Fruit fly (Drosophila melanogaster) whole organism, embryonic: Measurements from ENCODE around the gene Cul5.

ENCODE experiments used
- Antp ChIP-seq: fragments of 200-800 bp; sonication (Bioruptor generic); optimal IDR thresholded peaks from 3 replicates; lab custom pipeline; 2016; ENCODE audit warnings: missing biosample characterization, missing genetic modification characterization
- Atf-2 ChIP-seq: fragments of 200-800 bp; sonication (Bioruptor generic); optimal IDR thresholded peaks from 2 replicates; lab custom pipeline; 2016; ENCODE audit warnings: missing biosample characterization, missing genetic modification characterization
- Atf6 ChIP-seq: fragments of 200-800 bp; sonication (Bioruptor generic); IDR thresholded peaks from 2 replicates; pipeline ENCODE4 v1.3.6; 2022; ENCODE audit warnings: missing biosample characterization, missing genetic modification characterization
- CG11456 ChIP-seq: fragments of 200-800 bp; sonication (Bioruptor generic); IDR thresholded peaks from 3 replicates; pipeline ENCODE4 v1.3.6; 2022; ENCODE audit warnings: missing biosample characterization, missing genetic modification characterization
- CG12659 ChIP-seq: fragments of 200-800 bp; sonication (Bioruptor generic); optimal IDR thresholded peaks from 3 replicates; lab custom pipeline; 2017; ENCODE audit warnings: mild to moderate bottlenecking, missing biosample characterization, missing genetic modification reagents, missing genetic modification characterization
- CG14667 ChIP-seq: fragments of 200-800 bp; sonication (Bioruptor generic); IDR thresholded peaks from 2 replicates; pipeline ENCODE4 v1.3.6; 2022; ENCODE audit warnings: missing biosample characterization, missing genetic modification characterization
- CG16863 ChIP-seq: fragments of 200-800 bp; sonication (Bioruptor generic); optimal IDR thresholded peaks from 3 replicates; lab custom pipeline; 2016; ENCODE audit warnings: missing biosample characterization, missing genetic modification characterization
- CG18599 ChIP-seq: fragments of 200-800 bp; sonication (Bioruptor generic); optimal IDR thresholded peaks from 3 replicates; lab custom pipeline; 2017; ENCODE audit warnings: missing biosample characterization, missing genetic modification characterization, mild to moderate bottlenecking, moderate library complexity, missing genetic modification reagents
- CG2120 ChIP-seq: fragments of 200-800 bp; sonication (Bioruptor generic); optimal IDR thresholded peaks from 3 replicates; lab custom pipeline; 2016; ENCODE audit warnings: missing biosample characterization, missing genetic modification characterization
- CG7556 ChIP-seq: fragments of 200-800 bp; sonication (Bioruptor generic); optimal IDR thresholded peaks from 2 replicates; lab custom pipeline; 2017; ENCODE audit warnings: missing biosample characterization, mild to moderate bottlenecking, missing genetic modification characterization
- CG8359 ChIP-seq: fragments of 200-800 bp; sonication (Bioruptor generic); optimal IDR thresholded peaks from 2 replicates; lab custom pipeline; 2017; ENCODE audit warnings: missing biosample characterization, mild to moderate bottlenecking, missing genetic modification characterization, borderline replicate concordance
- Camta ChIP-seq: fragments of 200-800 bp; sonication (Bioruptor generic); optimal IDR thresholded peaks from 2 replicates; lab custom pipeline; 2016; ENCODE audit warnings: missing biosample characterization, missing genetic modification characterization
- Drgx ChIP-seq: fragments of 200-800 bp; sonication (Bioruptor generic); IDR thresholded peaks from 2 replicates; pipeline ENCODE4 v1.3.6; 2022; ENCODE audit warnings: missing biosample characterization, missing genetic modification characterization
- Hand ChIP-seq: fragments of 200-800 bp; sonication (Bioruptor generic); optimal IDR thresholded peaks from 2 replicates; lab custom pipeline; 2017; ENCODE audit warnings: mild to moderate bottlenecking, missing biosample characterization, missing genetic modification reagents, missing genetic modification characterization
- Hmr ChIP-seq: fragments of 200-800 bp; sonication (Bioruptor generic); optimal IDR thresholded peaks from 3 replicates; lab custom pipeline; 2017; ENCODE audit warnings: mild to moderate bottlenecking, missing biosample characterization, missing genetic modification reagents, missing genetic modification characterization
- Hr51 ChIP-seq, 2 experiments: fragments of 200-800 bp; sonication (Bioruptor generic); optimal IDR thresholded peaks; 2 replicates in 1 of 2; 3 replicates in 1 of 2; lab custom pipeline; 2016 to 2018; ENCODE audit warnings: missing biosample characterization in 2 of 2, missing genetic modification characterization in 2 of 2, mild to moderate bottlenecking in 1 of 2, moderate library complexity in 1 of 2
- Med ChIP-seq: fragments of 200-800 bp; sonication (Bioruptor generic); peaks from one replicate; lab custom pipeline; 2016; ENCODE audit warnings: missing biosample characterization, missing genetic modification characterization, mild to moderate bottlenecking, inconsistent platforms, moderate library complexity
- NFAT ChIP-seq: fragments of 200-800 bp; sonication (Bioruptor generic); IDR thresholded peaks from 2 replicates; pipeline ENCODE4 v1.3.6; 2022; ENCODE audit warnings: missing biosample characterization, missing genetic modification characterization
- Oli ChIP-seq: fragments of 200-800 bp; sonication (Bioruptor generic); optimal IDR thresholded peaks from 2 replicates; lab custom pipeline; 2018; ENCODE audit warnings: missing biosample characterization, mild to moderate bottlenecking, missing genetic modification characterization, moderate library complexity
- Optix ChIP-seq: fragments of 200-800 bp; sonication (Bioruptor generic); IDR thresholded peaks from 3 replicates; pipeline ENCODE4 v1.3.6; 2022; ENCODE audit warnings: missing biosample characterization, missing genetic modification characterization
- Ptx1 ChIP-seq: fragments of 200-800 bp; sonication (Bioruptor generic); IDR thresholded peaks from 2 replicates; pipeline ENCODE4 v1.3.6; 2022; ENCODE audit warnings: missing biosample characterization, missing genetic modification characterization
- al ChIP-seq: fragments of 200-800 bp; sonication (Bioruptor generic); IDR thresholded peaks from 2 replicates; pipeline ENCODE4 v1.3.6; 2022; ENCODE audit warnings: missing biosample characterization, missing genetic modification characterization
- bab2 ChIP-seq: fragments of 200-800 bp; sonication (Bioruptor generic); optimal IDR thresholded peaks from 2 replicates; lab custom pipeline; 2016; ENCODE audit warnings: missing biosample characterization, missing genetic modification characterization
- bsh ChIP-seq, 2 experiments: fragments of 200-800 bp; sonication (Bioruptor generic); optimal IDR thresholded peaks; 2 replicates each; lab custom pipeline; 2017 to 2018; ENCODE audit warnings: mild to moderate bottlenecking in 2 of 2, missing biosample characterization in 2 of 2, missing genetic modification characterization in 2 of 2, moderate library complexity in 1 of 2
- cg ChIP-seq: fragments of 200-800 bp; sonication (Bioruptor generic); optimal IDR thresholded peaks from 3 replicates; lab custom pipeline; 2019; ENCODE audit warnings: missing biosample characterization, mild to moderate bottlenecking, missing genetic modification characterization, moderate library complexity
- chm ChIP-seq: fragments of 200-800 bp; sonication (Bioruptor generic); IDR thresholded peaks from 2 replicates; pipeline ENCODE4 v1.3.6; 2022; ENCODE audit warnings: missing biosample characterization, missing genetic modification characterization
- crc ChIP-seq: fragments of 200-800 bp; sonication (Bioruptor generic); optimal IDR thresholded peaks from 2 replicates; lab custom pipeline; 2016; ENCODE audit warnings: missing biosample characterization, missing genetic modification characterization
- dysf ChIP-seq: fragments of 200-800 bp; sonication (Bioruptor generic); IDR thresholded peaks from 3 replicates; pipeline ENCODE4 v1.3.6; 2022; ENCODE audit warnings: missing biosample characterization, missing genetic modification characterization
- fd102C ChIP-seq: fragments of 200-800 bp; sonication (Bioruptor generic); optimal IDR thresholded peaks from 2 replicates; lab custom pipeline; 2018; ENCODE audit warnings: missing biosample characterization, mild to moderate bottlenecking, missing genetic modification characterization, moderate library complexity
- ham ChIP-seq: fragments of 200-800 bp; sonication (Bioruptor generic); IDR thresholded peaks from 2 replicates; pipeline ENCODE4 v1.3.6; 2022; ENCODE audit warnings: missing biosample characterization, missing genetic modification characterization
- insv ChIP-seq, 2 experiments: fragments of 200-800 bp; sonication (Bioruptor generic); optimal IDR thresholded peaks; 3 replicates each; lab custom pipeline; 2016 to 2018; ENCODE audit warnings: missing biosample characterization in 2 of 2, missing genetic modification characterization in 2 of 2
- jumu ChIP-seq: fragments of 200-800 bp; sonication (Bioruptor generic); optimal IDR thresholded peaks from 3 replicates; lab custom pipeline; 2016; ENCODE audit warnings: missing biosample characterization, missing genetic modification characterization
- klu ChIP-seq: fragments of 200-800 bp; sonication (Bioruptor generic); IDR thresholded peaks from 2 replicates; pipeline ENCODE4 v1.3.6; 2022; ENCODE audit warnings: missing biosample characterization, missing genetic modification characterization
- lbe ChIP-seq: fragments of 200-800 bp; sonication (Bioruptor generic); optimal IDR thresholded peaks from 2 replicates; lab custom pipeline; 2016; ENCODE audit warnings: missing biosample characterization, mild to moderate bottlenecking, missing genetic modification characterization
- lov ChIP-seq, 2 experiments: fragments of 200-800 bp in 1 of 2; fragments of >200 bp in 1 of 2; sonication (Bioruptor generic) in 1 of 2; IDR thresholded peaks in 1 of 2; optimal IDR thresholded peaks in 1 of 2; 2 replicates in 1 of 2; 3 replicates in 1 of 2; pipeline versions ENCODE4 v1.3.6 to Lab custom; 2017 to 2022; ENCODE audit warnings: missing biosample characterization in 1 of 2, missing genetic modification characterization in 1 of 2
- mam ChIP-seq: fragments of 200-800 bp; sonication (Bioruptor generic); optimal IDR thresholded peaks from 3 replicates; lab custom pipeline; 2016; ENCODE audit warnings: missing biosample characterization, missing genetic modification characterization
- nmo ChIP-seq: fragments of 200-800 bp; sonication (Bioruptor generic); optimal IDR thresholded peaks from 2 replicates; lab custom pipeline; 2018; ENCODE audit warnings: missing biosample characterization, mild to moderate bottlenecking, missing genetic modification characterization, moderate library complexity
- nom ChIP-seq: fragments of 200-800 bp; sonication (Bioruptor generic); optimal IDR thresholded peaks from 2 replicates; lab custom pipeline; 2017; ENCODE audit warnings: missing biosample characterization, missing genetic modification characterization, mild to moderate bottlenecking, moderate library complexity, missing genetic modification reagents
- otp ChIP-seq: fragments of 200-800 bp; sonication (Bioruptor generic); IDR thresholded peaks from 3 replicates; pipeline ENCODE4, ENCODE4 v1.3.6; 2022; ENCODE audit warnings: missing biosample characterization, missing genetic modification characterization
- pan ChIP-seq, 4 experiments: fragments of >200 bp in 3 of 4; fragments of 200-800 bp in 1 of 4; sonication (Bioruptor generic) in 1 of 4; optimal IDR thresholded peaks in 3 of 4; IDR thresholded peaks in 1 of 4; 2 replicates each; pipeline versions ENCODE4 v1.3.6 to Lab custom; 2017 to 2022; ENCODE audit warnings: missing biosample characterization in 2 of 4, missing genetic modification characterization in 2 of 4, mixed read lengths in 1 of 4
- peb ChIP-seq: fragments of 200-800 bp; sonication (Bioruptor generic); IDR thresholded peaks from 2 replicates; pipeline ENCODE4 v1.3.6; 2022; ENCODE audit warnings: missing biosample characterization, missing genetic modification characterization
- pho ChIP-seq: fragments of 200-800 bp; sonication (Bioruptor generic); optimal IDR thresholded peaks from 2 replicates; lab custom pipeline; 2016; ENCODE audit warnings: missing biosample characterization, missing genetic modification characterization
- row ChIP-seq: fragments of 200-800 bp; sonication (Bioruptor generic); IDR thresholded peaks from 3 replicates; pipeline ENCODE4 v1.3.6; 2022; ENCODE audit warnings: missing biosample characterization, missing genetic modification characterization
- sens ChIP-seq: fragments of 200-800 bp; sonication (Bioruptor generic); peaks from one replicate; lab custom pipeline; 2016; ENCODE audit warnings: missing biosample characterization, missing genetic modification characterization
- seq ChIP-seq: fragments of 200-800 bp; sonication (Bioruptor generic); IDR thresholded peaks from 2 replicates; pipeline ENCODE4 v1.3.6; 2022; ENCODE audit warnings: missing biosample characterization, missing genetic modification characterization
- sima ChIP-seq: fragments of 200-800 bp; sonication (Bioruptor generic); optimal IDR thresholded peaks from 2 replicates; lab custom pipeline; 2016; ENCODE audit warnings: missing biosample characterization, missing genetic modification characterization
- sisA ChIP-seq: fragments of 200-800 bp; sonication (Bioruptor generic); IDR thresholded peaks from 2 replicates; pipeline ENCODE4 v1.3.6; 2022; ENCODE audit warnings: missing biosample characterization, missing genetic modification characterization
- slp2 ChIP-seq: fragments of 200-800 bp; sonication (Bioruptor generic); optimal IDR thresholded peaks from 2 replicates; lab custom pipeline; 2016; ENCODE audit warnings: missing biosample characterization, missing genetic modification characterization
- stc ChIP-seq: fragments of 200-800 bp; sonication (Bioruptor generic); IDR thresholded peaks from 2 replicates; pipeline ENCODE4 v1.3.6; 2022; ENCODE audit warnings: missing biosample characterization, missing genetic modification characterization
- zen2 ChIP-seq: fragments of 200-800 bp; sonication (Bioruptor generic); IDR thresholded peaks from 3 replicates; pipeline ENCODE4 v1.3.6; 2022; ENCODE audit warnings: missing biosample characterization, missing genetic modification characterization; ENCODE audit not compliant: partially characterized antibody
- zf30C ChIP-seq: fragments of 200-800 bp; sonication (Bioruptor generic); optimal IDR thresholded peaks from 3 replicates; lab custom pipeline; 2018; ENCODE audit warnings: missing biosample characterization, mild to moderate bottlenecking, missing genetic modification characterization

Gene Cul5

DNA sequence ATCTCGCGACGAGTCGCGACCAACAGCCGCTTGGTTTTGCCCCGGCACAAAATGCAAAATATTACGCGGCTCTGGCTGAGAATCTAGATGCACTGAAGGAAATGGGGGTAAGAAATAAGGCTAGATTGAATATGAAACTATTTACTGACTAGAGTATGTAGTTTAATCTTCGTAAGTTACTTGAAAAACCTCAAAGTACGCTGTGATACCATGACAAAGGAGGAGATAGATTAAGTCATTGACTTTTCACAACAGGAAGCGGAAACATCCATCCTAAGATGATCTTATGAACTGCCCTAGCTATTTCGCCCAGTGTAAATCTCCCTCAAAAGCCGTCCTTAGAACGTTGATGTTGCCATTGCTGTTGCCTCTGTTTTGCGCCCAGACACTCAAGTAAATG is 31.4 kb upstream of the Cul5 start:
- 0 out of 3 replicates have a peak, but pooled peaks have one; percentile 45 for TF ChIP-seq CG11456
- no peak for TF ChIP-seq Camta (GFP tag; lab: Kevin White, UChicago)
- peak; percentile 78 for TF ChIP-seq sens (GFP tag; lab: Kevin White, UChicago)
- peak; percentile 16 for TF ChIP-seq Antp
- TF ChIP-seq al, result no peak
- TF ChIP-seq seq, result no peak
- no peak for TF ChIP-seq CG14667 (GFP tag; lab: Robert Waterston, UW)
- peak; percentile 27 for TF ChIP-seq Hand (GFP tag; lab: Kevin White, UChicago)
- TF ChIP-seq lbe (GFP tag; lab: Kevin White, UChicago), result no peak
- peak; percentile 11 for TF ChIP-seq zf30C
- peak; percentile 70 for TF ChIP-seq Med
- TF ChIP-seq Drgx (GFP tag; lab: Robert Waterston, UW), result peak; percentile 60; the same call in 1 of the 2 replicates
- peak; percentile 10 for TF ChIP-seq CG7556 (GFP tag; lab: Kevin White, UChicago)
- peak; percentile 30; the same call in 1 of the 3 replicates for TF ChIP-seq otp (GFP tag; lab: Robert Waterston, UW)
- no peak for TF ChIP-seq jumu
- peak; percentile 29 for TF ChIP-seq Hmr (GFP tag; lab: Kevin White, UChicago)
- TF ChIP-seq Atf6, result 0 out of 2 replicates have a peak, but pooled peaks have one; percentile 7
- no peak for TF ChIP-seq CG8359
- TF ChIP-seq CG18599 (GFP tag; lab: Kevin White, UChicago), result peak; percentile 58
- TF ChIP-seq slp2, result no peak
- TF ChIP-seq bsh (GFP tag; optimal IDR thresholded peaks at IDR 0.05; lab: Kevin White, UChicago), result peak in 1 of 2 experiments; percentile 45
- 0 out of 2 replicates have a peak, but pooled peaks have one; percentile 4 for TF ChIP-seq sisA (GFP tag; lab: Robert Waterston, UW)
- TF ChIP-seq dysf, result peak; percentile 39; the same call in 1 of the 3 replicates
- no peak for TF ChIP-seq CG12659
- peak; percentile 5 for TF ChIP-seq pho
- no peak for TF ChIP-seq crc (GFP tag; lab: Kevin White, UChicago)
- 0 out of 2 replicates have a peak, but pooled peaks have one; percentile 17 for TF ChIP-seq stc (GFP tag; lab: Robert Waterston, UW)
- TF ChIP-seq Ptx1 (GFP tag; lab: Robert Waterston, UW), result 0 out of 2 replicates have a peak, but pooled peaks have one; percentile 19
- TF ChIP-seq CG2120 (GFP tag; lab: Kevin White, UChicago), result peak; percentile 23
- TF ChIP-seq nom (GFP tag; lab: Kevin White, UChicago), result peak; percentile 17
- no peak for TF ChIP-seq fd102C
- peak; percentile 6 for TF ChIP-seq nmo (GFP tag; lab: Kevin White, UChicago)
- peak; percentile 45; the same call in 1 of the 3 replicates for TF ChIP-seq row (GFP tag; lab: Robert Waterston, UW)
- no peak for TF ChIP-seq CG16863 (GFP tag; lab: Kevin White, UChicago)
- peak; percentile 18 for TF ChIP-seq Oli (tag; lab: Kevin White, UChicago)
- TF ChIP-seq Hr51 (GFP tag; optimal IDR thresholded peaks at IDR 0.05; lab: Kevin White, UChicago), result peak in 1 of 2 experiments; percentile 10
- TF ChIP-seq, all 482 proteins: peak for 24

dm6 chr3R:29091609-29092008 is 28.8 kb upstream of the Cul5 start:
- TF ChIP-seq lov (optimal IDR thresholded peaks at IDR 0.05; lab: Kevin White, UChicago) (no peak), lov (GFP tag; IDR thresholded peaks at IDR 0.05; lab: Robert Waterston, UW) (no peak), zen2 (no peak), mam (no peak), ham (GFP tag; lab: Robert Waterston, UW) (no peak), peb (no peak), Med (peak; percentile 15), sima (GFP tag; lab: Kevin White, UChicago) (no peak), cg (GFP tag; lab: Kevin White, UChicago) (no peak), Optix (0 out of 3 replicates have a peak, but pooled peaks have one; percentile 17), bsh (GFP tag; optimal IDR thresholded peaks at IDR 0.05; lab: Kevin White, UChicago) (peak in 1 of 2 experiments; percentile 12), Atf-2 (GFP tag; lab: Kevin White, UChicago) (no peak), klu (no peak), NFAT (GFP tag; lab: Robert Waterston, UW) (no peak), pan (optimal IDR thresholded peaks at IDR 0.05; lab: Kevin White, UChicago) (no peak), pan (GFP tag; optimal IDR thresholded peaks at IDR 0.05 in 1 of 2, IDR thresholded peaks at IDR 0.05 in 1 of 2) (no peak), insv (GFP tag; optimal IDR thresholded peaks at IDR 0.05; lab: Kevin White, UChicago) (no peak), chm (GFP tag; lab: Robert Waterston, UW) (no peak), sens (GFP tag; lab: Kevin White, UChicago) (peak; percentile 29), bab2 (GFP tag; lab: Kevin White, UChicago) (no peak)
